Fruit fly (Drosophila melanogaster): ENCODE measurements around the gene js.

js gene

DNA sequence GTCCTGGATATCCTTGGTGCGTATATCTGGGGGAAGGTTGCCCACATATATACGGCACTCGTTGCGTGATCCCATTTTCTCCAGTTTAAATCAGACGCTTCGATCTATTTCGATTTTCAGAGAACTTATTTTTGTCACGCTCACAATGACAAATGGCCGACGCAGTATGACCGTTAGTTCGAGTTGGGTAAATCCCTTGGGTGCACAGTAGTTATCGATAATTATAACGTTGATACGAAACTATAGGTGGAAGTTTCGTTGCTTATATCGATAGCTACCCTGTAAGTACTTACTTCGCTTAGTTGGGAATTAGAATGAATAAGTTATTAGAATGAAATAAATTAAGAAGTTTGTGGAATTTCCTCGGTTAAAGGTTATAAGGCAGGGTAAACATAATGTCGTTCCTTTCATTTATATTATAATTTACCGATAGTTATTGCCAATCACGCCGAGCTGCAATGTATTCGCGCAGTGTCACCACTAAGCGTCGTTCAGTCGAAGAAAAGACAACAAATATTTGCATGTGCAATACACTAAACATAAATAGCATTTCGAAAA, 26.2 kb downstream of the js start, which contains the start of the genes SF2 and pad (continued):
- TF ChIP-seq CG6808 (GFP tag; optimal IDR thresholded peaks at IDR 0.05) = peak; percentile 70
- TF ChIP-seq Hr38 (GFP tag; optimal IDR thresholded peaks at IDR 0.05) = no peak
- peak; percentile 79 for TF ChIP-seq dsx (GFP tag; optimal IDR thresholded peaks at IDR 0.05; ENCODE audit: poor library complexity, severe bottlenecking)
- peak; percentile 86 for TF ChIP-seq lz (GFP tag; optimal IDR thresholded peaks at IDR 0.05)
- peak; percentile 87 for TF ChIP-seq esn (GFP tag; optimal IDR thresholded peaks at IDR 0.05)
- TF ChIP-seq CG3919 (GFP tag; optimal IDR thresholded peaks at IDR 0.05) = peak; percentile 76
- TF ChIP-seq pdm3 (GFP tag; optimal IDR thresholded peaks at IDR 0.05) = no peak
- TF ChIP-seq CG6792 (GFP tag; optimal IDR thresholded peaks at IDR 0.05) = peak; percentile 54
- peak; percentile 48 for TF ChIP-seq CG6854 (GFP tag; optimal IDR thresholded peaks at IDR 0.05)
- no peak for TF ChIP-seq achi (GFP tag; optimal IDR thresholded peaks at IDR 0.05)
- TF ChIP-seq CG16779 (tag; optimal IDR thresholded peaks at IDR 0.05) = no peak
- TF ChIP-seq CG6276 (GFP tag; optimal IDR thresholded peaks at IDR 0.05) = no peak
- no peak for TF ChIP-seq Met (GFP tag; optimal IDR thresholded peaks at IDR 0.05)
- TF ChIP-seq fd85E (GFP tag; optimal IDR thresholded peaks at IDR 0.05) = no peak
- peak; percentile 24 for TF ChIP-seq Lpt (GFP tag; optimal IDR thresholded peaks at IDR 0.05)
- TF ChIP-seq vri (GFP tag; optimal IDR thresholded peaks at IDR 0.05) = peak; percentile 64
- peak; percentile 95 for TF ChIP-seq fkh (GFP tag; optimal IDR thresholded peaks at IDR 0.05)
- no peak for TF ChIP-seq CG4318 (GFP tag; optimal IDR thresholded peaks at IDR 0.05)
- TF ChIP-seq net (GFP tag; optimal IDR thresholded peaks at IDR 0.05) = peak; percentile 31
- TF ChIP-seq Smox (GFP tag; optimal IDR thresholded peaks at IDR 0.05) = no peak
- no peak for TF ChIP-seq Blimp-1 (GFP tag; optimal IDR thresholded peaks at IDR 0.05)
- TF ChIP-seq Eip78C (GFP tag) = peak; percentile 90
- peak; percentile 81 for TF ChIP-seq Hr4 (GFP tag; optimal IDR thresholded peaks at IDR 0.05)
- peak; percentile 56 for TF ChIP-seq CG8319 (GFP tag; optimal IDR thresholded peaks at IDR 0.05)
- TF ChIP-seq CG11762 (GFP tag; optimal IDR thresholded peaks at IDR 0.05; ENCODE audit: insufficient read depth) = peak; percentile 60
- peak; percentile 55; the same call in 2 of the 3 replicates for TF ChIP-seq eg (GFP tag; IDR thresholded peaks at IDR 0.05)
- TF ChIP-seq salr (GFP tag; optimal IDR thresholded peaks at IDR 0.05) = peak in 1 of 2 experiments; percentile 4
- TF ChIP-seq Ets96B (tag; optimal IDR thresholded peaks at IDR 0.05) = peak; percentile 59

DNA sequence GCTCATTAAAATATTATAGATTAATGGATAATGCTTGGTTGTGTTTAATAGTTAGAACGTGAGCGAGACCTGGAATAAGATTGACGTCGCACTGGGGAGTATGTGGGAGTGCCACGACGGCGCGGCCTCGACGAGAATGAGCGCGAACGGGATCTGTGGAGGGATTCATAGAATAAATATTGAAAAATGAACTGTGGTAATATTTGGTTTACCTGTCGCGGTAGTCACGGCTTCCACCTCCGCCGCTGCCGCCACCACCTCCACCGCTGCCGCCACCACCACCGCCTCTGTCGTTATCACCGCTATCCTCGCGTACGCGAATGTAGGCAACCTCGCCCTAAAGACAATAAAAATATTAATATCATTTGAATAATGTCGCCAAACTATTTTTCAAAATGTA, 27.5 kb downstream of the js start:
- TF ChIP-seq CG15336 (GFP tag; IDR thresholded peaks at IDR 0.05) = 0 out of 2 replicates have a peak, but pooled peaks have one; percentile 28
- peak; percentile 10 for TF ChIP-seq CG3032 (tag; optimal IDR thresholded peaks at IDR 0.05)
- peak; percentile 42 for TF ChIP-seq CG6808 (GFP tag; optimal IDR thresholded peaks at IDR 0.05)
- TF ChIP-seq Hr4 (GFP tag; optimal IDR thresholded peaks at IDR 0.05) = no peak
- no peak for TF ChIP-seq CG8119 (GFP tag; IDR thresholded peaks at IDR 0.05)
- peak; percentile 71 for TF ChIP-seq Eip78C (GFP tag)
- 0 out of 2 replicates have a peak, but pooled peaks have one; percentile 8 for TF ChIP-seq CG11294 (GFP tag; IDR thresholded peaks at IDR 0.05)
- peak; percentile 25 for TF ChIP-seq spab (GFP tag; optimal IDR thresholded peaks at IDR 0.05)
- peak; percentile 34 for TF ChIP-seq CG9139 (GFP tag; optimal IDR thresholded peaks at IDR 0.05)
- TF ChIP-seq CG10669 (GFP tag; optimal IDR thresholded peaks at IDR 0.05) = no peak
- TF ChIP-seq CG6163 (GFP tag; IDR thresholded peaks at IDR 0.05) = peak; percentile 53; the same call in 1 of the 3 replicates
- peak; percentile 2 for TF ChIP-seq CG3919 (GFP tag; optimal IDR thresholded peaks at IDR 0.05)
- no peak for TF ChIP-seq Ets21C (GFP tag; optimal IDR thresholded peaks at IDR 0.05)
- TF ChIP-seq ss (GFP tag; optimal IDR thresholded peaks at IDR 0.05) = peak in 1 of 2 experiments; percentile 80
- TF ChIP-seq eg (GFP tag; IDR thresholded peaks at IDR 0.05) = peak; percentile 60; the same call in 2 of the 3 replicates
- peak; percentile 6 for TF ChIP-seq CG1621 (tag; optimal IDR thresholded peaks at IDR 0.05)

Measured in whole organism, prepupa.